Fruit fly (Drosophila melanogaster): Measurements from ENCODE around the gene mRpS6.

dm6 chr3L:4406653-4407257 is 42.4 kb downstream of the mRpS6 start, which contains the start of gene TP53INP:
- TF ChIP-seq pan (optimal IDR thresholded peaks at IDR 0.05) (no peak), CG8478 (optimal IDR thresholded peaks at IDR 0.05) (no peak)

Measured in whole organism.